Worm (Caenorhabditis elegans) whole organism, midembryonic: ENCODE results near the gene mdt-29.

Source experiments
- T22C8.4 ChIP-seq: fragments of 200-800 bp; sonication (Bioruptor generic); IDR thresholded peaks from 2 replicates; pipeline ENCODE4 v1.3.6; 2022; ENCODE audit warnings: missing genetic modification characterization, missing compliant biosample characterization
- flt-1 ChIP-seq: fragments of 200-800 bp; sonication (Bioruptor generic); IDR thresholded peaks from 2 replicates; pipeline ENCODE4 v1.3.6; 2022; ENCODE audit warnings: missing genetic modification characterization, missing compliant biosample characterization
- ref-1 ChIP-seq: fragments of 200-800 bp; sonication (Bioruptor generic); conservative IDR thresholded peaks from 2 replicates; pipeline ENCODE4 v1.3.6; 2022; ENCODE audit warnings: missing genetic modification reagents, missing genetic modification characterization, missing compliant biosample characterization
- ztf-23 ChIP-seq: fragments of 200-800 bp; sonication (Bioruptor generic); IDR thresholded peaks from 2 replicates; pipeline ENCODE4 v1.3.6; 2022; ENCODE audit warnings: missing genetic modification reagents, missing genetic modification characterization, missing compliant biosample characterization

ce11 chrIII:13732665-13733064, 40.3 kb upstream of the mdt-29 start:
- TF ChIP-seq ref-1 (no peak), ztf-23 (GFP tag; lab: Robert Waterston, UW) (no peak), flt-1 (GFP tag; lab: Robert Waterston, UW) (no peak), T22C8.4 (GFP tag; lab: Robert Waterston, UW) (no peak)
